Fruit fly (Drosophila melanogaster) whole organism, embryonic: ENCODE data around the gene CG9920.

Experiments used
- B-H2 ChIP-seq: fragments of 200-800 bp; sonication (Bioruptor generic); optimal IDR thresholded peaks from 2 replicates; lab custom pipeline; 2018; ENCODE audit warnings: missing biosample characterization, mild to moderate bottlenecking, missing genetic modification characterization
- Blimp-1 ChIP-seq: fragments of 200-800 bp; sonication (Bioruptor generic); optimal IDR thresholded peaks from 3 replicates; lab custom pipeline; 2018; ENCODE audit warnings: missing biosample characterization, missing genetic modification characterization, mild to moderate bottlenecking, moderate library complexity, missing genetic modification reagents
- CG10462 ChIP-seq: fragments of 200-800 bp; sonication (Bioruptor generic); optimal IDR thresholded peaks from 2 replicates; lab custom pipeline; 2016; ENCODE audit warnings: missing biosample characterization, missing genetic modification characterization
- CG10959 ChIP-seq: fragments of 200-800 bp; sonication (Bioruptor generic); IDR thresholded peaks from 2 replicates; pipeline ENCODE4 v1.3.6; 2022; ENCODE audit warnings: missing biosample characterization, missing genetic modification characterization
- CG12155 ChIP-seq: fragments of 200-800 bp; sonication (Bioruptor generic); optimal IDR thresholded peaks from 3 replicates; lab custom pipeline; 2016; ENCODE audit warnings: missing biosample characterization, missing genetic modification characterization
- CG12659 ChIP-seq: fragments of 200-800 bp; sonication (Bioruptor generic); optimal IDR thresholded peaks from 3 replicates; lab custom pipeline; 2017; ENCODE audit warnings: mild to moderate bottlenecking, missing biosample characterization, missing genetic modification reagents, missing genetic modification characterization
- CG1602 ChIP-seq: fragments of 200-800 bp; sonication (Bioruptor generic); optimal IDR thresholded peaks from 3 replicates; lab custom pipeline; 2016; ENCODE audit warnings: missing biosample characterization, missing genetic modification characterization
- CG17829 ChIP-seq: fragments of 200-800 bp; optimal IDR thresholded peaks from 2 replicates; lab custom pipeline; 2019; ENCODE audit warnings: missing biosample characterization, mild to moderate bottlenecking, missing genetic modification characterization, moderate library complexity
- CG2129 ChIP-seq: fragments of 200-800 bp; sonication (Bioruptor generic); IDR thresholded peaks from 2 replicates; pipeline ENCODE4 v1.3.6; 2022; ENCODE audit warnings: missing biosample characterization, missing genetic modification characterization; ENCODE audit not compliant: partially characterized antibody
- CG2889 ChIP-seq: fragments of 200-800 bp; sonication (Bioruptor generic); IDR thresholded peaks from 3 replicates; pipeline ENCODE4 v1.3.6; 2022; ENCODE audit warnings: missing biosample characterization, missing genetic modification characterization
- CG3065 ChIP-seq: fragments of 200-800 bp; sonication (Bioruptor generic); optimal IDR thresholded peaks from 2 replicates; lab custom pipeline; 2016; ENCODE audit warnings: missing biosample characterization, missing genetic modification characterization
- CG3281 ChIP-seq: fragments of 200-800 bp; sonication (Bioruptor generic); optimal IDR thresholded peaks from 3 replicates; lab custom pipeline; 2017; ENCODE audit warnings: missing biosample characterization, mild to moderate bottlenecking, missing genetic modification characterization
- CG43689 ChIP-seq: fragments of 200-800 bp; sonication (Bioruptor generic); IDR thresholded peaks from 2 replicates; pipeline ENCODE4 v1.3.6; 2022; ENCODE audit warnings: missing biosample characterization, missing genetic modification characterization
- CG4404 ChIP-seq: fragments of 200-800 bp; sonication (Bioruptor generic); IDR thresholded peaks from 2 replicates; pipeline ENCODE4 v1.3.6; 2022; ENCODE audit warnings: missing biosample characterization, missing genetic modification characterization
- CG4707 ChIP-seq: fragments of 200-800 bp; sonication (Bioruptor generic); optimal IDR thresholded peaks from 2 replicates; lab custom pipeline; 2018; ENCODE audit warnings: missing biosample characterization, mild to moderate bottlenecking, missing genetic modification characterization, moderate library complexity
- CG7987 ChIP-seq: fragments of 200-800 bp; sonication (Bioruptor generic); optimal IDR thresholded peaks from 2 replicates; lab custom pipeline; 2018; ENCODE audit warnings: missing biosample characterization, mild to moderate bottlenecking, missing genetic modification characterization, moderate library complexity
- CG8765 ChIP-seq: fragments of 200-800 bp; sonication (Bioruptor generic); IDR thresholded peaks from 2 replicates; pipeline ENCODE4 v1.3.6; 2022; ENCODE audit warnings: missing biosample characterization, missing genetic modification characterization
- CTCF ChIP-seq: fragments of 200-800 bp; sonication (Bioruptor generic); optimal IDR thresholded peaks from 2 replicates; lab custom pipeline; 2017; ENCODE audit warnings: missing biosample characterization, mild to moderate bottlenecking, missing genetic modification characterization, moderate library complexity
- Camta ChIP-seq: fragments of 200-800 bp; sonication (Bioruptor generic); optimal IDR thresholded peaks from 2 replicates; lab custom pipeline; 2016; ENCODE audit warnings: missing biosample characterization, missing genetic modification characterization
- Deaf1 ChIP-seq: fragments of 200-800 bp; optimal IDR thresholded peaks from 3 replicates; lab custom pipeline; 2019; ENCODE audit warnings: missing biosample characterization, mild to moderate bottlenecking, missing genetic modification characterization, moderate library complexity
- Doc2 ChIP-seq: fragments of 200-800 bp; sonication (Bioruptor generic); IDR thresholded peaks from 2 replicates; pipeline ENCODE4 v1.3.6; 2022; ENCODE audit warnings: missing biosample characterization, missing genetic modification characterization
- E2f2 ChIP-seq: fragments of 200-800 bp; sonication (Bioruptor generic); IDR thresholded peaks from 2 replicates; pipeline ENCODE4 v1.3.6; 2022; ENCODE audit warnings: missing biosample characterization, missing genetic modification characterization
- Eip74EF ChIP-seq, 2 experiments: fragments of 200-800 bp in 1 of 2; fragments of >200 bp in 1 of 2; sonication (Bioruptor generic) in 1 of 2; optimal IDR thresholded peaks; 2 replicates each; lab custom pipeline; 2017 to 2019; ENCODE audit warnings: missing biosample characterization in 2 of 2, missing genetic modification characterization in 2 of 2, mild to moderate bottlenecking in 1 of 2, moderate library complexity in 1 of 2
- MTF-1 ChIP-seq: fragments of 200-800 bp; sonication (Bioruptor generic); optimal IDR thresholded peaks from 2 replicates; lab custom pipeline; 2018; ENCODE audit warnings: missing biosample characterization, mild to moderate bottlenecking, missing genetic modification characterization, borderline replicate concordance
- NK7.1 ChIP-seq: fragments of 200-800 bp; sonication (Bioruptor generic); optimal IDR thresholded peaks from 3 replicates; lab custom pipeline; 2016; ENCODE audit warnings: missing biosample characterization, missing genetic modification characterization
- Nf-YA ChIP-seq: fragments of 200-800 bp; sonication (Bioruptor generic); IDR thresholded peaks from 2 replicates; pipeline ENCODE4 v1.3.6; 2022; ENCODE audit warnings: missing biosample characterization, missing genetic modification characterization
- Side ChIP-seq: fragments of 200-800 bp; sonication (Bioruptor generic); optimal IDR thresholded peaks from 2 replicates; lab custom pipeline; 2016; ENCODE audit warnings: missing biosample characterization, missing genetic modification characterization
- Sox100B ChIP-seq: fragments of 200-800 bp; sonication (Bioruptor generic); optimal IDR thresholded peaks from 3 replicates; lab custom pipeline; 2018; ENCODE audit warnings: missing biosample characterization, mild to moderate bottlenecking, missing genetic modification characterization
- ab ChIP-seq: fragments of 200-800 bp; sonication (Bioruptor generic); optimal IDR thresholded peaks from 2 replicates; lab custom pipeline; 2016; ENCODE audit warnings: missing biosample characterization, missing genetic modification characterization
- bcd ChIP-seq: fragments of 200-800 bp; sonication (Bioruptor generic); optimal IDR thresholded peaks from 2 replicates; lab custom pipeline; 2017; ENCODE audit warnings: missing biosample characterization, mild to moderate bottlenecking, missing genetic modification characterization
- chif ChIP-seq, 2 experiments: fragments of 200-800 bp; sonication (Bioruptor generic); optimal IDR thresholded peaks; 3 replicates each; lab custom pipeline; 2016; ENCODE audit warnings: missing biosample characterization in 2 of 2, missing genetic modification characterization in 2 of 2
- dpn ChIP-seq, 2 experiments: fragments of 200-800 bp; sonication (Bioruptor generic); optimal IDR thresholded peaks; 3 replicates each; lab custom pipeline; 2016; ENCODE audit warnings: missing biosample characterization in 2 of 2, missing genetic modification characterization in 2 of 2
- emc ChIP-seq: fragments of 200-800 bp; sonication (Bioruptor generic); optimal IDR thresholded peaks from 2 replicates; lab custom pipeline; 2016; ENCODE audit warnings: missing biosample characterization, missing genetic modification characterization
- eyg ChIP-seq: fragments of 200-800 bp; sonication (Bioruptor generic); optimal IDR thresholded peaks from 3 replicates; lab custom pipeline; 2016; ENCODE audit warnings: missing biosample characterization, missing genetic modification characterization
- fd64A ChIP-seq: fragments of 200-800 bp; sonication (Bioruptor generic); optimal IDR thresholded peaks from 3 replicates; lab custom pipeline; 2018; ENCODE audit warnings: missing biosample characterization, mild to moderate bottlenecking, missing genetic modification characterization
- hb ChIP-seq: fragments of 200-800 bp; sonication (Bioruptor generic); IDR thresholded peaks from 3 replicates; pipeline ENCODE4 v1.3.6; 2022; ENCODE audit warnings: missing biosample characterization, missing genetic modification characterization; ENCODE audit not compliant: partially characterized antibody
- hkb ChIP-seq, 2 experiments: fragments of 200-800 bp in 1 of 2; fragments of >200 bp in 1 of 2; sonication (Bioruptor generic) in 1 of 2; IDR thresholded peaks in 1 of 2; optimal IDR thresholded peaks in 1 of 2; 2 replicates each; pipeline versions ENCODE4 v1.3.6 to Lab custom; 2017 to 2022; ENCODE audit warnings: missing biosample characterization in 1 of 2, missing genetic modification characterization in 1 of 2
- lmd ChIP-seq: fragments of 200-800 bp; sonication (Bioruptor generic); IDR thresholded peaks from 2 replicates; pipeline ENCODE4 v1.3.6; 2022; ENCODE audit warnings: missing biosample characterization, missing genetic modification characterization
- mam ChIP-seq: fragments of 200-800 bp; sonication (Bioruptor generic); optimal IDR thresholded peaks from 3 replicates; lab custom pipeline; 2016; ENCODE audit warnings: missing biosample characterization, missing genetic modification characterization
- p53 ChIP-seq: fragments of 200-800 bp; sonication (Bioruptor generic); optimal IDR thresholded peaks from 2 replicates; lab custom pipeline; 2016; ENCODE audit warnings: missing biosample characterization, missing genetic modification characterization
- pan ChIP-seq, 4 experiments: fragments of >200 bp in 3 of 4; fragments of 200-800 bp in 1 of 4; sonication (Bioruptor generic) in 1 of 4; optimal IDR thresholded peaks in 3 of 4; IDR thresholded peaks in 1 of 4; 2 replicates each; pipeline versions ENCODE4 v1.3.6 to Lab custom; 2017 to 2022; ENCODE audit warnings: missing biosample characterization in 2 of 4, missing genetic modification characterization in 2 of 4, mixed read lengths in 1 of 4
- pb ChIP-seq: fragments of 200-800 bp; sonication (Bioruptor generic); optimal IDR thresholded peaks from 3 replicates; lab custom pipeline; 2016; ENCODE audit warnings: missing biosample characterization, missing genetic modification characterization
- prd ChIP-seq, 3 experiments: fragments of >200 bp in 2 of 3; fragments of 200-800 bp in 1 of 3; sonication (Bioruptor generic) in 1 of 3; optimal IDR thresholded peaks in 2 of 3; IDR thresholded peaks in 1 of 3; 2 replicates in 2 of 3; 3 replicates in 1 of 3; pipeline versions ENCODE4 v1.3.6 to Lab custom; 2017 to 2022; ENCODE audit warnings: missing biosample characterization in 1 of 3, missing genetic modification characterization in 1 of 3
- run ChIP-seq: fragments of 200-800 bp; sonication (Bioruptor generic); optimal IDR thresholded peaks from 3 replicates; lab custom pipeline; 2018; ENCODE audit warnings: missing biosample characterization, mild to moderate bottlenecking, missing genetic modification characterization
- sc ChIP-seq, 3 experiments: fragments of >200 bp in 2 of 3; fragments of 200-800 bp in 1 of 3; sonication (Bioruptor generic) in 1 of 3; optimal IDR thresholded peaks; 2 replicates in 2 of 3; 3 replicates in 1 of 3; lab custom pipeline; 2017; ENCODE audit warnings: mild to moderate bottlenecking in 1 of 3, missing biosample characterization in 1 of 3, missing genetic modification characterization in 1 of 3, missing genetic modification reagents in 1 of 3
- slbo ChIP-seq: fragments of 200-800 bp; sonication (Bioruptor generic); IDR thresholded peaks from 2 replicates; pipeline ENCODE4 v1.3.6; 2022; ENCODE audit warnings: missing biosample characterization, missing genetic modification characterization
- slou ChIP-seq: fragments of 200-800 bp; sonication (Bioruptor generic); optimal IDR thresholded peaks from 3 replicates; lab custom pipeline; 2016; ENCODE audit warnings: missing biosample characterization, missing genetic modification characterization
- wdn ChIP-seq: fragments of 200-800 bp; sonication (Bioruptor generic); IDR thresholded peaks from 2 replicates; pipeline ENCODE4 v1.3.6; 2022; ENCODE audit warnings: missing biosample characterization, missing genetic modification characterization
- z ChIP-seq: fragments of 200-800 bp; sonication (Bioruptor generic); IDR thresholded peaks from 3 replicates; pipeline ENCODE4 v1.3.6; 2022; ENCODE audit warnings: missing biosample characterization, missing genetic modification characterization

The CG9920 gene

dm6 chr3R:14122347-14122812 lies 24.5 kb upstream of the CG9920 start, which contains the start of the genes Abi and twf (continued):
- TF ChIP-seq CG3281 (GFP tag; lab: Kevin White, UChicago) (peak; percentile 60), B-H2 (peak; percentile 72), CG4404 (GFP tag; lab: Robert Waterston, UW) (peak; percentile 52; the same call in 1 of the 2 replicates), z (no peak), CG43689 (no peak), Doc2 (no peak), emc (GFP tag; lab: Kevin White, UChicago) (peak; percentile 20), CG2889 (GFP tag; lab: Robert Waterston, UW) (no peak), sc (optimal IDR thresholded peaks at IDR 0.05; lab: Kevin White, UChicago) (no peak), sc (GFP tag; optimal IDR thresholded peaks at IDR 0.05; lab: Kevin White, UChicago) (peak; percentile 28), CG4707 (GFP tag; lab: Kevin White, UChicago) (no peak), hkb (optimal IDR thresholded peaks at IDR 0.05; lab: Kevin White, UChicago) (peak; percentile 76), hkb (GFP tag; IDR thresholded peaks at IDR 0.05; lab: Robert Waterston, UW) (peak; percentile 63), CG2129 (GFP tag; lab: Robert Waterston, UW) (no peak), eyg (GFP tag; lab: Kevin White, UChicago) (no peak), dpn (GFP tag; optimal IDR thresholded peaks at IDR 0.05; lab: Kevin White, UChicago) (peak; percentile 75 to 80), CG10959 (GFP tag; lab: Robert Waterston, UW) (no peak), bcd (GFP tag; lab: Kevin White, UChicago) (peak; percentile 59), mam (GFP tag; lab: Kevin White, UChicago) (peak; percentile 73), pan (optimal IDR thresholded peaks at IDR 0.05; lab: Kevin White, UChicago) (no peak), pan (GFP tag; optimal IDR thresholded peaks at IDR 0.05 in 1 of 2, IDR thresholded peaks at IDR 0.05 in 1 of 2) (peak in 1 of 2 experiments; percentile 77), Eip74EF (GFP tag; optimal IDR thresholded peaks at IDR 0.05; lab: Kevin White, UChicago) (peak in 1 of 2 experiments; percentile 9), MTF-1 (GFP tag; lab: Kevin White, UChicago) (no peak), run (tag; lab: Kevin White, UChicago) (no peak), slbo (GFP tag; lab: Robert Waterston, UW) (peak; percentile 80), slou (GFP tag; lab: Kevin White, UChicago) (peak; percentile 54), fd64A (GFP tag; lab: Kevin White, UChicago) (no peak), Nf-YA (GFP tag; lab: Robert Waterston, UW) (peak; percentile 40; the same call in 1 of the 2 replicates), lmd (GFP tag; lab: Robert Waterston, UW) (peak; percentile 54), Camta (GFP tag; lab: Kevin White, UChicago) (peak; percentile 64), ab (no peak), wdn (peak; percentile 32; the same call in 1 of the 2 replicates), hb (no peak), CG12155 (GFP tag; lab: Kevin White, UChicago) (peak; percentile 80), CG7987 (GFP tag; lab: Kevin White, UChicago) (no peak), Blimp-1 (GFP tag; lab: Kevin White, UChicago) (peak; percentile 60), CG8765 (no peak), Sox100B (GFP tag; lab: Kevin White, UChicago) (peak; percentile 53), prd (optimal IDR thresholded peaks at IDR 0.05; lab: Kevin White, UChicago) (no peak), prd (GFP tag; IDR thresholded peaks at IDR 0.05; lab: Robert Waterston, UW) (peak; percentile 76), CG17829 (tag; lab: Kevin White, UChicago) (peak; percentile 48), CG3065 (GFP tag; lab: Kevin White, UChicago) (peak; percentile 39), E2f2 (GFP tag; lab: Robert Waterston, UW) (peak; percentile 54), pb (GFP tag; lab: Kevin White, UChicago) (no peak), CG12659 (peak; percentile 80), CG1602 (GFP tag; lab: Kevin White, UChicago) (peak; percentile 80), p53 (no peak), CTCF (GFP tag; lab: Kevin White, UChicago) (no peak), chif (GFP tag; optimal IDR thresholded peaks at IDR 0.05; lab: Kevin White, UChicago) (peak; percentile 22 to 63), Side (GFP tag; lab: Kevin White, UChicago) (peak; percentile 5), CG10462 (GFP tag; lab: Kevin White, UChicago) (peak; percentile 39), Deaf1 (tag; lab: Kevin White, UChicago) (peak; percentile 5), NK7.1 (GFP tag; lab: Kevin White, UChicago) (no peak)
